Worm (Caenorhabditis elegans) whole organism, young adult: ENCODE measurements around the gene srd-36.

Experiments
- B0336.3 ChIP-seq: fragments of 200-800 bp; sonication (Bioruptor generic); IDR thresholded peaks from 2 replicates; pipeline ENCODE4 v1.3.6; 2022; ENCODE audit warnings: missing genetic modification characterization, missing compliant biosample characterization
- C06A6.2 ChIP-seq: fragments of 200-800 bp; sonication (Bioruptor generic); conservative IDR thresholded peaks from 2 replicates; pipeline ENCODE4 v1.3.6; 2022; ENCODE audit warnings: missing genetic modification characterization, missing compliant biosample characterization
- D2030.7 ChIP-seq: fragments of 200-800 bp; sonication (Bioruptor generic); IDR thresholded peaks from 2 replicates; pipeline ENCODE4 v1.3.6; 2022; ENCODE audit warnings: missing genetic modification reagents, missing genetic modification characterization, missing compliant biosample characterization
- F23B12.7 ChIP-seq: sonication (generic microtip); optimal IDR thresholded peaks from 2 replicates; lab custom pipeline; 2017; ENCODE audit warnings: missing genetic modification characterization, mild to moderate bottlenecking, missing compliant biosample characterization, antibody characterized with exemption, moderate library complexity; ENCODE audit not compliant: insufficient read depth
- F37B4.10 ChIP-seq: fragments of 200-800 bp; sonication (Bioruptor generic); IDR thresholded peaks from 2 replicates; pipeline ENCODE4 v1.3.6; 2022; ENCODE audit warnings: missing genetic modification characterization, missing compliant biosample characterization
- F39B2.1 ChIP-seq: fragments of 200-800 bp; sonication (Bioruptor generic); IDR thresholded peaks from 2 replicates; pipeline ENCODE4 v1.3.6; 2022; ENCODE audit warnings: missing genetic modification reagents, missing genetic modification characterization, missing compliant biosample characterization
- F52B5.7 ChIP-seq: sonication (generic microtip); optimal IDR thresholded peaks from 2 replicates; lab custom pipeline; 2016; ENCODE audit warnings: mild to moderate bottlenecking, missing genetic modification characterization, missing compliant biosample characterization
- F57A8.1 ChIP-seq: fragments of 200-800 bp; sonication (Bioruptor generic); optimal IDR thresholded peaks from 2 replicates; lab custom pipeline; 2018; ENCODE audit warnings: mild to moderate bottlenecking, missing genetic modification characterization, moderate library complexity, missing compliant biosample characterization
- T07F8.4 ChIP-seq: sonication (generic microtip); optimal IDR thresholded peaks from 2 replicates; lab custom pipeline; 2016; ENCODE audit warnings: mild to moderate bottlenecking, missing genetic modification characterization, moderate library complexity, missing compliant biosample characterization
- Y53F4B.3 ChIP-seq: fragments of 200-800 bp; sonication (Bioruptor generic); IDR thresholded peaks from 2 replicates; pipeline ENCODE4 v1.3.6; 2022; ENCODE audit warnings: missing genetic modification reagents, missing genetic modification characterization, missing compliant biosample characterization
- Y53G8AR.9 ChIP-seq: fragments of 200-800 bp; sonication (Bioruptor generic); conservative IDR thresholded peaks from 2 replicates; pipeline ENCODE4 v1.3.6; 2022; ENCODE audit warnings: missing genetic modification reagents, missing genetic modification characterization, missing compliant biosample characterization
- Y79H2A.3 ChIP-seq: fragments of 200-800 bp; sonication (Bioruptor generic); conservative IDR thresholded peaks from 2 replicates; pipeline ENCODE4 v1.3.6; 2022; ENCODE audit warnings: missing genetic modification reagents, missing genetic modification characterization, missing compliant biosample characterization
- Y95B8A.8 ChIP-seq: fragments of 200-800 bp; sonication (Bioruptor generic); IDR thresholded peaks from 2 replicates; pipeline ENCODE4 v1.3.6; 2022; ENCODE audit warnings: missing genetic modification reagents, missing genetic modification characterization, missing compliant biosample characterization
- ama-1 ChIP-seq, 3 experiments: fragments of 150-350 bp in 1 of 3; sonication (generic microtip) in 2 of 3; optimal IDR thresholded peaks; 2 replicates each; lab custom pipeline; 2014 to 2018; ENCODE audit warnings: missing biosample characterization in 2 of 3, missing genetic modification characterization in 2 of 3, missing genetic modification reagents in 2 of 3
- aptf-3 ChIP-seq: fragments of 200-800 bp; sonication (Bioruptor generic); IDR thresholded peaks from 2 replicates; pipeline ENCODE4 v1.3.6; 2022; ENCODE audit warnings: missing genetic modification characterization, missing compliant biosample characterization
- attf-5 ChIP-seq: fragments of 200-800 bp; sonication (Bioruptor generic); optimal IDR thresholded peaks from 2 replicates; lab custom pipeline; 2018; ENCODE audit warnings: mild to moderate bottlenecking, missing genetic modification characterization, missing compliant biosample characterization
- cebp-1 ChIP-seq, 2 experiments: fragments of 200-800 bp in 1 of 2; sonication (Bioruptor generic) in 1 of 2; sonication (generic microtip) in 1 of 2; IDR thresholded peaks in 1 of 2; optimal IDR thresholded peaks in 1 of 2; 2 replicates each; pipeline versions ENCODE4 v1.3.6 to Lab custom; 2017 to 2022; ENCODE audit warnings: missing compliant biosample characterization in 2 of 2, missing genetic modification characterization in 2 of 2, mild to moderate bottlenecking in 1 of 2, missing genetic modification reagents in 1 of 2, moderate library complexity in 1 of 2
- ceh-100 ChIP-seq: fragments of 200-800 bp; sonication (Bioruptor generic); IDR thresholded peaks from 2 replicates; pipeline ENCODE4 v1.3.6; 2022; ENCODE audit warnings: missing genetic modification reagents, missing genetic modification characterization, missing compliant biosample characterization
- ceh-27 ChIP-seq: fragments of 200-800 bp; sonication (Bioruptor generic); optimal IDR thresholded peaks from 2 replicates; lab custom pipeline; 2018; ENCODE audit warnings: mild to moderate bottlenecking, missing genetic modification characterization, moderate library complexity, missing compliant biosample characterization
- chd-7 ChIP-seq: sonication (generic microtip); optimal IDR thresholded peaks from 2 replicates; lab custom pipeline; 2016; ENCODE audit warnings: mild to moderate bottlenecking, missing genetic modification characterization, moderate library complexity, missing compliant biosample characterization
- die-1 ChIP-seq: sonication (generic microtip); optimal IDR thresholded peaks from 2 replicates; lab custom pipeline; 2016; ENCODE audit warnings: missing genotype, mild to moderate bottlenecking, missing genetic modification characterization, missing compliant biosample characterization
- egl-18 ChIP-seq: fragments of 200-800 bp; sonication (Bioruptor generic); IDR thresholded peaks from 2 replicates; pipeline ENCODE4 v1.3.6; 2022; ENCODE audit warnings: missing genetic modification reagents, missing genetic modification characterization, missing compliant biosample characterization
- him-1 ChIP-seq: sonication (generic microtip); optimal IDR thresholded peaks from 2 replicates; lab custom pipeline; 2016; ENCODE audit warnings: missing genotype, missing genetic modification reagents, missing genetic modification characterization, missing compliant biosample characterization
- hlh-12 ChIP-seq: sonication (generic microtip); optimal IDR thresholded peaks from 2 replicates; lab custom pipeline; 2016; ENCODE audit warnings: missing genetic modification characterization, missing compliant biosample characterization
- hrde-1 ChIP-seq: sonication (generic microtip); optimal IDR thresholded peaks from 2 replicates; lab custom pipeline; 2016; ENCODE audit warnings: missing genetic modification characterization, mild to moderate bottlenecking, missing compliant biosample characterization, moderate library complexity, missing genotype, missing genetic modification reagents, borderline replicate concordance
- lin-26 ChIP-seq: fragments of 200-800 bp; sonication (Bioruptor generic); IDR thresholded peaks from 2 replicates; pipeline ENCODE4 v1.3.6; 2022; ENCODE audit warnings: missing genetic modification reagents, missing genetic modification characterization, missing compliant biosample characterization
- lin-35 ChIP-seq, 3 experiments: fragments of 150-350 bp in 2 of 3; sonication (generic microtip) in 1 of 3; optimal IDR thresholded peaks; 2 replicates each; lab custom pipeline; 2014 to 2018; ENCODE audit warnings: missing biosample characterization in 3 of 3, missing genetic modification characterization in 3 of 3, missing genetic modification reagents in 3 of 3
- mcd-1 ChIP-seq: fragments of 200-800 bp; sonication (Bioruptor generic); IDR thresholded peaks from 2 replicates; pipeline ENCODE4 v1.3.6; 2022; ENCODE audit warnings: missing genetic modification reagents, missing genetic modification characterization, missing compliant biosample characterization
- nfya-1 ChIP-seq: sonication (generic microtip); optimal IDR thresholded peaks from 2 replicates; lab custom pipeline; 2017; ENCODE audit warnings: antibody characterized with exemption, missing compliant biosample characterization, missing genetic modification characterization, borderline replicate concordance; ENCODE audit not compliant: insufficient read depth
- nfya-2 ChIP-seq: fragments of 200-800 bp; sonication (Bioruptor generic); IDR thresholded peaks from 2 replicates; pipeline ENCODE4 v1.3.6; 2022; ENCODE audit warnings: missing genetic modification reagents, missing genetic modification characterization, missing compliant biosample characterization
- pbrm-1 ChIP-seq: fragments of 200-800 bp; sonication (Bioruptor generic); IDR thresholded peaks from 2 replicates; pipeline ENCODE4 v1.3.6; 2022; ENCODE audit warnings: missing genetic modification reagents, missing genetic modification characterization, missing compliant biosample characterization
- rcor-1 ChIP-seq: fragments of 200-800 bp; sonication (Bioruptor generic); IDR thresholded peaks from 2 replicates; pipeline ENCODE4 v1.3.6; 2022; ENCODE audit warnings: missing genetic modification reagents, missing genetic modification characterization, missing compliant biosample characterization
- rec-8 ChIP-seq, 2 experiments: sonication (generic microtip); optimal IDR thresholded peaks; 2 replicates each; lab custom pipeline; 2016; ENCODE audit warnings: mild to moderate bottlenecking in 2 of 2, missing genetic modification characterization in 2 of 2, missing genetic modification reagents in 2 of 2, missing genotype in 2 of 2, missing biosample characterization in 1 of 2, missing compliant biosample characterization in 1 of 2, moderate library complexity in 1 of 2
- rpc-1 ChIP-seq, 2 experiments: fragments of 150-350 bp in 1 of 2; sonication (generic microtip) in 1 of 2; optimal IDR thresholded peaks; 2 replicates each; lab custom pipeline; 2014 to 2018; ENCODE audit warnings: missing biosample characterization in 1 of 2, missing genetic modification characterization in 1 of 2, missing genetic modification reagents in 1 of 2, missing genotype in 1 of 2
- sdz-38 ChIP-seq: sonication (generic microtip); optimal IDR thresholded peaks from 2 replicates; lab custom pipeline; 2016; ENCODE audit warnings: missing genotype, missing genetic modification characterization, missing compliant biosample characterization
- sea-2 ChIP-seq: fragments of 200-800 bp; sonication (Bioruptor generic); IDR thresholded peaks from 2 replicates; pipeline ENCODE4 v1.3.6; 2022; ENCODE audit warnings: missing genetic modification characterization, missing compliant biosample characterization
- snpc-1.3 ChIP-seq: sonication (generic microtip); optimal IDR thresholded peaks from 2 replicates; lab custom pipeline; 2017; ENCODE audit warnings: missing genetic modification characterization, mild to moderate bottlenecking, missing compliant biosample characterization, antibody characterized with exemption, moderate library complexity, missing genotype, missing genetic modification reagents; ENCODE audit not compliant: insufficient read depth
- snpc-3.4 ChIP-seq: sonication (generic microtip); optimal IDR thresholded peaks from 2 replicates; lab custom pipeline; 2017; ENCODE audit warnings: missing genetic modification characterization, mild to moderate bottlenecking, missing compliant biosample characterization, antibody characterized with exemption, moderate library complexity, missing genotype, missing genetic modification reagents
- somi-1 ChIP-seq: fragments of 200-800 bp; sonication (Bioruptor generic); optimal IDR thresholded peaks from 2 replicates; lab custom pipeline; 2018; ENCODE audit warnings: mild to moderate bottlenecking, missing genetic modification characterization, missing compliant biosample characterization
- tlf-1 ChIP-seq: fragments of 200-800 bp; sonication (Bioruptor generic); optimal IDR thresholded peaks from 2 replicates; lab custom pipeline; 2018; ENCODE audit warnings: mild to moderate bottlenecking, missing genetic modification characterization, missing compliant biosample characterization
- unc-62 ChIP-seq: fragments of 150-350 bp; optimal IDR thresholded peaks from 2 replicates; lab custom pipeline; 2014; ENCODE audit warnings: missing biosample characterization, missing genetic modification reagents, missing genetic modification characterization
- zfh-2 ChIP-seq: fragments of 200-800 bp; sonication (Bioruptor generic); conservative IDR thresholded peaks from 2 replicates; pipeline ENCODE4 v1.3.6; 2022; ENCODE audit warnings: missing genetic modification reagents, missing genetic modification characterization, missing compliant biosample characterization
- ztf-26 ChIP-seq: sonication (generic microtip); optimal IDR thresholded peaks from 2 replicates; lab custom pipeline; 2017; ENCODE audit warnings: missing genetic modification characterization, missing compliant biosample characterization
- ztf-28 ChIP-seq: fragments of 200-800 bp; sonication (Bioruptor generic); IDR thresholded peaks from 2 replicates; pipeline ENCODE4 v1.3.6; 2022; ENCODE audit warnings: missing genetic modification reagents, missing genetic modification characterization, missing compliant biosample characterization
- ztf-6 ChIP-seq: fragments of 200-800 bp; sonication (Bioruptor generic); IDR thresholded peaks from 2 replicates; pipeline ENCODE4 v1.3.6; 2022; ENCODE audit warnings: missing genetic modification reagents, missing genetic modification characterization, missing compliant biosample characterization

Gene srd-36

DNA sequence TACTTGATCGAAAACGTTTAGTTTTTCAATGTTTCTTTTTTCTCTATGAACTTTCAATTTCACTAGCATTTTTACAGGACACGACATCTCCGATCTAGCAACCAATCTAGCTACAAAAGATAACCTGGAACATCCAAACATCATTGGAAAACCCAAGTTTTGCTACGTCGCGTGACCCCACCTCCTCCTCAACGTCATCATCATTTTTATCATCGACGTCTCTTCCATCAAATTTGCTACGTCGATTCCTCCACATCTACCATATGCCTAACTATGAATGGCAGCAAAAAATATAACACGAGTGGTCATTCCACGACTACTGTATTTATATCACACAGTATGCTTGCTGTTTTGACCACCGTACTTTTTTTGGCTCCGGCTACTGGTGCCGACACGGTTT lies 28.3 kb upstream of the srd-36 start, which contains the start of gene F46G10.2:
TSS of gene F46G10.2 (plus strand) at position 78 of the 400 bp plus-strand sequence.
- TF ChIP-seq Y53G8AR.9 (GFP tag; lab: Robert Waterston, UW), result no peak
- no peak for TF ChIP-seq nfya-1 (tag; lab: Kevin White, UChicago)
- TF ChIP-seq nfya-2 (GFP tag; lab: Robert Waterston, UW), result no peak
- no peak for TF ChIP-seq pbrm-1 (GFP tag; lab: Robert Waterston, UW)
- no peak for TF ChIP-seq F57A8.1
- no peak for TF ChIP-seq sea-2 (GFP tag; lab: Robert Waterston, UW)
- no peak for TF ChIP-seq ztf-28
- no peak for TF ChIP-seq hlh-12
- TF ChIP-seq ceh-100 (GFP tag; lab: Robert Waterston, UW), result no peak
- no peak for TF ChIP-seq B0336.3 (GFP tag; lab: Robert Waterston, UW)
- TF ChIP-seq ztf-26 (tag; lab: Kevin White, UChicago), result no peak
- no peak for TF ChIP-seq F52B5.7 (tag; lab: Kevin White, UChicago)
- TF ChIP-seq T07F8.4 (tag; lab: Kevin White, UChicago), result no peak
- no peak for TF ChIP-seq him-1 (tag; lab: Kevin White, UChicago)
- no peak for TF ChIP-seq somi-1 (GFP tag; lab: Kevin White, UChicago)
- no peak for TF ChIP-seq snpc-3.4

- TF ChIP-seq ztf-6 (GFP tag; lab: Robert Waterston, UW) (no peak), tlf-1 (GFP tag; lab: Kevin White, UChicago) (no peak), nfya-1 (tag; lab: Kevin White, UChicago) (no peak), B0336.3 (GFP tag; lab: Robert Waterston, UW) (no peak), F57A8.1 (no peak), Y53F4B.3 (no peak), aptf-3 (GFP tag; lab: Robert Waterston, UW) (no peak), die-1 (tag; lab: Kevin White, UChicago) (no peak), unc-62 (GFP tag; lab: Kevin White, UChicago) (no peak), D2030.7 (no peak), F23B12.7 (tag; lab: Kevin White, UChicago) (peak; percentile 15), F37B4.10 (GFP tag; lab: Robert Waterston, UW) (no peak), mcd-1 (GFP tag; lab: Robert Waterston, UW) (no peak), C06A6.2 (no peak), cebp-1 (GFP tag; IDR thresholded peaks at IDR 0.05; lab: Robert Waterston, UW) (no peak), cebp-1 (tag; optimal IDR thresholded peaks at IDR 0.05; lab: Kevin White, UChicago) (peak; percentile 12), F39B2.1 (no peak), rcor-1 (GFP tag; lab: Robert Waterston, UW) (no peak), rpc-1 (optimal IDR thresholded peaks at IDR 0.05; lab: Kevin White, UChicago) (no peak), rpc-1 (tag; optimal IDR thresholded peaks at IDR 0.05; lab: Kevin White, UChicago) (no peak), Y79H2A.3 (no peak), lin-26 (GFP tag; lab: Robert Waterston, UW) (0 out of 2 replicates have a peak, but pooled peaks have one; percentile 20), attf-5 (GFP tag; lab: Kevin White, UChicago) (no peak), egl-18 (GFP tag; lab: Robert Waterston, UW) (no peak), lin-35 (GFP tag; optimal IDR thresholded peaks at IDR 0.05; lab: Kevin White, UChicago) (no peak), zfh-2 (no peak), hrde-1 (tag; lab: Kevin White, UChicago) (no peak), sdz-38 (tag; lab: Kevin White, UChicago) (no peak), somi-1 (GFP tag; lab: Kevin White, UChicago) (no peak), ztf-26 (tag; lab: Kevin White, UChicago) (peak; percentile 16), rec-8 (tag; optimal IDR thresholded peaks at IDR 0.05; lab: Kevin White, UChicago) (no peak), Y53G8AR.9 (GFP tag; lab: Robert Waterston, UW) (no peak), chd-7 (tag; lab: Kevin White, UChicago) (no peak), ceh-27 (GFP tag; lab: Kevin White, UChicago) (no peak), snpc-1.3 (tag; lab: Kevin White, UChicago) (no peak), ama-1 (optimal IDR thresholded peaks at IDR 0.05; lab: Kevin White, UChicago) (no peak), ama-1 (GFP tag; optimal IDR thresholded peaks at IDR 0.05; lab: Kevin White, UChicago) (no peak), Y95B8A.8 (GFP tag; lab: Robert Waterston, UW) (no peak)
Observed at ce11 chrX:13320575-13320974, 26.0 kb upstream of the srd-36 start.
